Worm (Caenorhabditis elegans) whole organism, late embryonic: Measurements from ENCODE around the gene F36D3.8.

ENCODE experiments used
- C38D4.7 ChIP-seq: fragments of 200-800 bp; sonication (Bioruptor generic); optimal IDR thresholded peaks from 2 replicates; lab custom pipeline; 2018; ENCODE audit warnings: mild to moderate bottlenecking, missing genetic modification characterization, moderate library complexity, missing compliant biosample characterization
- K02D7.2 ChIP-seq: sonication (generic microtip); optimal IDR thresholded peaks from 2 replicates; lab custom pipeline; 2017; ENCODE audit warnings: mild to moderate bottlenecking, missing genetic modification characterization, missing compliant biosample characterization
- K09A11.1 ChIP-seq: sonication (generic microtip); optimal IDR thresholded peaks from 2 replicates; lab custom pipeline; 2017; ENCODE audit warnings: antibody characterized with exemption, mild to moderate bottlenecking, missing genetic modification characterization, missing compliant biosample characterization; ENCODE audit not compliant: insufficient read depth
- T23F11.4 ChIP-seq: fragments of 200-800 bp; sonication (Bioruptor generic); optimal IDR thresholded peaks from 2 replicates; lab custom pipeline; 2018; ENCODE audit warnings: mild to moderate bottlenecking, missing genetic modification characterization, missing compliant biosample characterization
- Y22D7AL.16 ChIP-seq: sonication (generic microtip); optimal IDR thresholded peaks from 2 replicates; lab custom pipeline; 2016; ENCODE audit warnings: missing genetic modification characterization, missing compliant biosample characterization
- ahr-1 ChIP-seq: sonication (generic microtip); optimal IDR thresholded peaks from 2 replicates; lab custom pipeline; 2016; ENCODE audit warnings: missing genetic modification characterization, missing compliant biosample characterization
- ceh-18 ChIP-seq: sonication (generic microtip); optimal IDR thresholded peaks from 2 replicates; lab custom pipeline; 2016; ENCODE audit warnings: missing genetic modification characterization, missing compliant biosample characterization
- ceh-19 ChIP-seq: fragments of 200-800 bp; sonication (Bioruptor generic); optimal IDR thresholded peaks from 2 replicates; lab custom pipeline; 2018; ENCODE audit warnings: mild to moderate bottlenecking, missing genetic modification characterization, missing compliant biosample characterization
- ceh-2 ChIP-seq: sonication (generic microtip); optimal IDR thresholded peaks from 2 replicates; lab custom pipeline; 2016; ENCODE audit warnings: missing genotype, missing genetic modification characterization, missing compliant biosample characterization
- ceh-31 ChIP-seq: sonication (generic microtip); optimal IDR thresholded peaks from 2 replicates; lab custom pipeline; 2016; ENCODE audit warnings: missing genetic modification characterization, missing compliant biosample characterization
- ceh-34 ChIP-seq: sonication (generic microtip); optimal IDR thresholded peaks from 2 replicates; lab custom pipeline; 2016; ENCODE audit warnings: mild to moderate bottlenecking, missing genetic modification characterization, missing compliant biosample characterization
- ceh-48 ChIP-seq: sonication (generic microtip); optimal IDR thresholded peaks from 2 replicates; lab custom pipeline; 2016; ENCODE audit warnings: missing genetic modification characterization, inconsistent platforms, missing compliant biosample characterization
- che-1 ChIP-seq: sonication (generic microtip); optimal IDR thresholded peaks from 2 replicates; lab custom pipeline; 2016; ENCODE audit warnings: mild to moderate bottlenecking, missing genetic modification characterization, missing compliant biosample characterization
- dmd-4 ChIP-seq: sonication (generic microtip); optimal IDR thresholded peaks from 2 replicates; lab custom pipeline; 2016; ENCODE audit warnings: borderline replicate concordance, missing genetic modification characterization, missing compliant biosample characterization
- dve-1 ChIP-seq: sonication (generic microtip); optimal IDR thresholded peaks from 2 replicates; lab custom pipeline; 2017; ENCODE audit warnings: antibody characterized with exemption, mild to moderate bottlenecking, missing genetic modification characterization, missing compliant biosample characterization
- elt-2 ChIP-seq: sonication (generic microtip); optimal IDR thresholded peaks from 2 replicates; lab custom pipeline; 2016; ENCODE audit warnings: missing genetic modification reagents, missing genetic modification characterization, missing compliant biosample characterization
- elt-4 ChIP-seq: sonication (generic microtip); optimal IDR thresholded peaks from 2 replicates; lab custom pipeline; 2016; ENCODE audit warnings: missing genetic modification characterization, missing compliant biosample characterization
- ets-4 ChIP-seq: sonication (generic microtip); optimal IDR thresholded peaks from 2 replicates; lab custom pipeline; 2016; ENCODE audit warnings: missing genetic modification characterization, missing compliant biosample characterization
- fax-1 ChIP-seq: sonication (generic microtip); optimal IDR thresholded peaks from 2 replicates; lab custom pipeline; 2016; ENCODE audit warnings: missing genotype, missing genetic modification characterization, missing compliant biosample characterization
- fkh-10 ChIP-seq: fragments of 150-350 bp; optimal IDR thresholded peaks from 2 replicates; lab custom pipeline; 2014; ENCODE audit warnings: missing biosample characterization, missing genetic modification reagents, missing genetic modification characterization
- fkh-6 ChIP-seq: sonication (generic microtip); optimal IDR thresholded peaks from 2 replicates; lab custom pipeline; 2016; ENCODE audit warnings: missing genetic modification characterization, missing compliant biosample characterization
- gmeb-2 ChIP-seq: sonication (generic microtip); optimal IDR thresholded peaks from 2 replicates; lab custom pipeline; 2016; ENCODE audit warnings: missing genetic modification characterization, inconsistent platforms, missing compliant biosample characterization
- hlh-6 ChIP-seq: sonication (generic microtip); optimal IDR thresholded peaks from 2 replicates; lab custom pipeline; 2016; ENCODE audit warnings: missing genotype, missing genetic modification characterization, missing compliant biosample characterization
- hlh-8 ChIP-seq: sonication (generic microtip); optimal IDR thresholded peaks from 2 replicates; lab custom pipeline; 2016; ENCODE audit warnings: missing genotype, missing genetic modification characterization, missing compliant biosample characterization
- lin-11 ChIP-seq: fragments of 200-800 bp; sonication (Bioruptor generic); optimal IDR thresholded peaks from 2 replicates; lab custom pipeline; 2018; ENCODE audit warnings: mild to moderate bottlenecking, missing genetic modification characterization, missing compliant biosample characterization
- madf-2 ChIP-seq: sonication (generic microtip); optimal IDR thresholded peaks from 2 replicates; lab custom pipeline; 2017; ENCODE audit warnings: missing genetic modification characterization, missing compliant biosample characterization
- nhr-11 ChIP-seq: fragments of 150-350 bp; optimal IDR thresholded peaks from 2 replicates; lab custom pipeline; 2014; ENCODE audit warnings: missing biosample characterization, missing genetic modification characterization
- nhr-232 ChIP-seq: sonication (generic microtip); optimal IDR thresholded peaks from 2 replicates; lab custom pipeline; 2016; ENCODE audit warnings: missing genetic modification characterization, missing compliant biosample characterization
- npax-4 ChIP-seq: sonication (generic microtip); optimal IDR thresholded peaks from 2 replicates; lab custom pipeline; 2016; ENCODE audit warnings: missing genetic modification characterization, missing compliant biosample characterization
- pag-3 ChIP-seq: sonication (generic microtip); optimal IDR thresholded peaks from 2 replicates; lab custom pipeline; 2016; ENCODE audit warnings: missing compliant biosample characterization, missing genetic modification characterization, borderline replicate concordance
- pat-9 ChIP-seq: fragments of 200-800 bp; sonication (Bioruptor generic); optimal IDR thresholded peaks from 2 replicates; lab custom pipeline; 2018; ENCODE audit warnings: mild to moderate bottlenecking, missing genetic modification characterization, moderate library complexity, missing compliant biosample characterization
- pha-2 ChIP-seq: sonication (generic microtip); optimal IDR thresholded peaks from 2 replicates; lab custom pipeline; 2017; ENCODE audit warnings: mild to moderate bottlenecking, missing genetic modification characterization, missing compliant biosample characterization
- pqm-1 ChIP-seq: sonication (generic microtip); optimal IDR thresholded peaks from 2 replicates; lab custom pipeline; 2016; ENCODE audit warnings: missing genetic modification characterization, missing compliant biosample characterization
- pros-1 ChIP-seq: fragments of 150-350 bp; optimal IDR thresholded peaks from 2 replicates; lab custom pipeline; 2014; ENCODE audit warnings: missing biosample characterization, missing genetic modification reagents, missing genetic modification characterization
- ref-2 ChIP-seq: sonication (generic microtip); optimal IDR thresholded peaks from 2 replicates; lab custom pipeline; 2016; ENCODE audit warnings: missing genetic modification characterization, missing compliant biosample characterization
- sdc-2 ChIP-seq: sonication (generic microtip); optimal IDR thresholded peaks from 2 replicates; lab custom pipeline; 2016; ENCODE audit warnings: missing genotype, missing genetic modification characterization, missing compliant biosample characterization
- sox-2 ChIP-seq: fragments of 200-800 bp; sonication (Bioruptor generic); IDR thresholded peaks from 2 replicates; pipeline ENCODE4 v1.3.6; 2022; ENCODE audit warnings: missing genetic modification reagents, missing genetic modification characterization, missing compliant biosample characterization
- unc-3 ChIP-seq, 2 experiments: fragments of 200-800 bp in 1 of 2; sonication (Bioruptor generic) in 1 of 2; sonication (generic microtip) in 1 of 2; conservative IDR thresholded peaks in 1 of 2; optimal IDR thresholded peaks in 1 of 2; 2 replicates each; pipeline versions ENCODE4 v1.3.6 to Lab custom; 2016 to 2022; ENCODE audit warnings: missing compliant biosample characterization in 2 of 2, missing genetic modification characterization in 2 of 2, missing genetic modification reagents in 1 of 2
- unc-42 ChIP-seq: sonication (generic microtip); optimal IDR thresholded peaks from 2 replicates; lab custom pipeline; 2016; ENCODE audit warnings: missing genotype, missing genetic modification characterization, missing compliant biosample characterization
- unc-55 ChIP-seq: sonication (generic microtip); optimal IDR thresholded peaks from 2 replicates; lab custom pipeline; 2017; ENCODE audit warnings: missing biosample characterization, missing genetic modification reagents, missing genetic modification characterization
- unc-86 ChIP-seq: sonication (generic microtip); optimal IDR thresholded peaks from 2 replicates; lab custom pipeline; 2016; ENCODE audit warnings: missing genetic modification characterization, missing compliant biosample characterization
- ztf-16 ChIP-seq: sonication (generic microtip); optimal IDR thresholded peaks from 2 replicates; lab custom pipeline; 2017; ENCODE audit warnings: missing genetic modification characterization, missing compliant biosample characterization

Gene F36D3.8

ce11 chrV:16527796-16528195 lies 838 bp downstream of the F36D3.8 start, which contains the start of gene F36D3.16:
F36D3.16 (plus strand) TSS chrV:16528096.
- no peak for TF ChIP-seq hlh-8 (tag; lab: Kevin White, UChicago)

- TF ChIP-seq ztf-16 (tag; lab: Kevin White, UChicago) (no peak), unc-3 (GFP tag; conservative IDR thresholded peaks at IDR 0.05; lab: Robert Waterston, UW) (no peak), unc-3 (tag; optimal IDR thresholded peaks at IDR 0.05; lab: Kevin White, UChicago) (no peak), lin-11 (no peak), fax-1 (tag; lab: Kevin White, UChicago) (no peak), nhr-11 (tag; lab: Kevin White, UChicago) (no peak), C38D4.7 (GFP tag; lab: Kevin White, UChicago) (no peak), pag-3 (no peak)
Observed at ce11 chrV:16534000-16534399, 7.0 kb downstream of the F36D3.8 start, which contains the start of gene cpr-2. cpr-2 (minus strand) TSS chrV:16534100.

ce11 chrV:16535172-16535571 lies 8.2 kb downstream of the F36D3.8 start, which contains the start of gene Y32B12B.8:
Y32B12B.8 (plus strand) TSS chrV:16535472.
- no peak for TF ChIP-seq pros-1 (tag; lab: Kevin White, UChicago)
- TF ChIP-seq ceh-48 (tag; lab: Kevin White, UChicago) = no peak
- no peak for TF ChIP-seq che-1 (tag; lab: Kevin White, UChicago)
- no peak for TF ChIP-seq elt-4 (tag; lab: Kevin White, UChicago)
- TF ChIP-seq npax-4 (tag; lab: Kevin White, UChicago) = no peak
- no peak for TF ChIP-seq sdc-2 (tag; lab: Kevin White, UChicago)
- no peak for TF ChIP-seq elt-2 (tag; lab: Kevin White, UChicago)
- no peak for TF ChIP-seq ceh-19 (GFP tag; lab: Kevin White, UChicago)
- no peak for TF ChIP-seq pat-9 (tag; lab: Kevin White, UChicago)
- TF ChIP-seq K09A11.1 (tag; lab: Kevin White, UChicago) = no peak
- TF ChIP-seq ceh-18 = no peak
- no peak for TF ChIP-seq unc-86 (tag; lab: Kevin White, UChicago)
- TF ChIP-seq ceh-34 (tag; lab: Kevin White, UChicago) = no peak

ce11 chrV:16536701-16537100 lies 9.7 kb downstream of the F36D3.8 start, which contains the start of gene Y32B12B.1:
Y32B12B.1 (plus strand) TSS chrV:16537001.
- TF ChIP-seq sox-2 (GFP tag; lab: Robert Waterston, UW) (no peak), ahr-1 (tag; lab: Kevin White, UChicago) (no peak), elt-4 (tag; lab: Kevin White, UChicago) (no peak), fkh-6 (tag; lab: Kevin White, UChicago) (no peak), ceh-18 (no peak), ceh-31 (no peak), hlh-6 (tag; lab: Kevin White, UChicago) (no peak), unc-55 (no peak), unc-3 (GFP tag; conservative IDR thresholded peaks at IDR 0.05; lab: Robert Waterston, UW) (no peak), unc-3 (tag; optimal IDR thresholded peaks at IDR 0.05; lab: Kevin White, UChicago) (no peak), dve-1 (tag; lab: Kevin White, UChicago) (no peak), ceh-48 (tag; lab: Kevin White, UChicago) (no peak), pat-9 (tag; lab: Kevin White, UChicago) (no peak), dmd-4 (no peak), K02D7.2 (tag; lab: Kevin White, UChicago) (no peak), pha-2 (tag; lab: Kevin White, UChicago) (no peak), C38D4.7 (GFP tag; lab: Kevin White, UChicago) (no peak), ref-2 (tag; lab: Kevin White, UChicago) (no peak)

- no peak for TF ChIP-seq fkh-10
- TF ChIP-seq ref-2 (tag; lab: Kevin White, UChicago) = no peak
- no peak for TF ChIP-seq lin-11
- TF ChIP-seq fkh-6 (tag; lab: Kevin White, UChicago) = no peak
- TF ChIP-seq unc-3 (GFP tag; conservative IDR thresholded peaks at IDR 0.05; lab: Robert Waterston, UW) = no peak
- TF ChIP-seq unc-3 (tag; optimal IDR thresholded peaks at IDR 0.05; lab: Kevin White, UChicago) = no peak
- TF ChIP-seq T23F11.4 (GFP tag; lab: Kevin White, UChicago) = no peak
- no peak for TF ChIP-seq K02D7.2 (tag; lab: Kevin White, UChicago)
- no peak for TF ChIP-seq unc-55
- TF ChIP-seq madf-2 (tag; lab: Kevin White, UChicago) = no peak
- TF ChIP-seq gmeb-2 (tag; lab: Kevin White, UChicago) = no peak
- TF ChIP-seq nhr-232 (tag; lab: Kevin White, UChicago) = no peak
- TF ChIP-seq pqm-1 (tag; lab: Kevin White, UChicago) = no peak
- TF ChIP-seq unc-42 (tag; lab: Kevin White, UChicago) = peak; percentile 28
- no peak for TF ChIP-seq Y22D7AL.16
- peak; percentile 25 for TF ChIP-seq ceh-31
- no peak for TF ChIP-seq ceh-19 (GFP tag; lab: Kevin White, UChicago)
- no peak for TF ChIP-seq nhr-11 (tag; lab: Kevin White, UChicago)
- TF ChIP-seq ceh-2 (tag; lab: Kevin White, UChicago) = peak; percentile 1
- no peak for TF ChIP-seq sdc-2 (tag; lab: Kevin White, UChicago)
- TF ChIP-seq ets-4 (tag; lab: Kevin White, UChicago) = peak; percentile 1
Observed at ce11 chrV:16537908-16538446, 11.0 kb downstream of the F36D3.8 start, which contains the start of gene Y32B12B.2. Y32B12B.2 (plus strand) TSS chrV:16538396.
